Worm (Caenorhabditis elegans) whole organism, midembryonic: ENCODE results near the gene Y62H9A.1.

Source experiments
- flt-1 ChIP-seq: fragments of 200-800 bp; sonication (Bioruptor generic); IDR thresholded peaks from 2 replicates; pipeline ENCODE4 v1.3.6; 2022; ENCODE audit warnings: missing genetic modification characterization, missing compliant biosample characterization
- med-1 ChIP-seq: sonication (generic microtip); optimal IDR thresholded peaks from 2 replicates; lab custom pipeline; 2017; ENCODE audit warnings: missing genetic modification characterization, mild to moderate bottlenecking, missing compliant biosample characterization, antibody characterized with exemption, missing genetic modification reagents; ENCODE audit not compliant: insufficient read depth
- ref-1 ChIP-seq: fragments of 200-800 bp; sonication (Bioruptor generic); conservative IDR thresholded peaks from 2 replicates; pipeline ENCODE4 v1.3.6; 2022; ENCODE audit warnings: missing genetic modification reagents, missing genetic modification characterization, missing compliant biosample characterization
- tab-1 ChIP-seq: fragments of 200-800 bp; sonication (Bioruptor generic); IDR thresholded peaks from 2 replicates; pipeline ENCODE4 v1.3.6; 2022; ENCODE audit warnings: missing genetic modification characterization, missing compliant biosample characterization
- ztf-23 ChIP-seq: fragments of 200-800 bp; sonication (Bioruptor generic); IDR thresholded peaks from 2 replicates; pipeline ENCODE4 v1.3.6; 2022; ENCODE audit warnings: missing genetic modification reagents, missing genetic modification characterization, missing compliant biosample characterization
- ztf-29 ChIP-seq: fragments of 200-800 bp; sonication (Bioruptor generic); IDR thresholded peaks from 2 replicates; pipeline ENCODE4 v1.3.6; 2022; ENCODE audit warnings: missing genetic modification reagents, missing genetic modification characterization, missing compliant biosample characterization

- no peak for TF ChIP-seq med-1 (GFP tag; lab: Kevin White, UChicago)
- no peak for TF ChIP-seq ztf-23 (GFP tag; lab: Robert Waterston, UW)
- no peak for TF ChIP-seq ref-1 (GFP tag; lab: Robert Waterston, UW)
- TF ChIP-seq flt-1 (GFP tag; lab: Robert Waterston, UW), result no peak
- no peak for TF ChIP-seq ztf-29 (GFP tag; lab: Robert Waterston, UW)
- TF ChIP-seq tab-1 (GFP tag; lab: Robert Waterston, UW), result no peak
These were observed 4.9 kb upstream of the Y62H9A.1 start for ce11 chrX:11870393-11870792.
